Fruit fly (Drosophila melanogaster) Kc167 (cell line): ENCODE data around the gene mRRF1.

Experiments used
- Myc ChIP-seq: fragments of >200 bp; optimal IDR thresholded peaks from 2 replicates; lab custom pipeline; 2017; ENCODE audit warnings: missing external identifiers
- h ChIP-seq: fragments of >200 bp; optimal IDR thresholded peaks from 3 replicates; lab custom pipeline; 2018; ENCODE audit warnings: missing external identifiers
- insv ChIP-seq: fragments of >200 bp; optimal IDR thresholded peaks from 3 replicates; lab custom pipeline; 2018; ENCODE audit warnings: missing external identifiers
- psq ChIP-seq: fragments of >200 bp; optimal IDR thresholded peaks from 2 replicates; lab custom pipeline; 2017; ENCODE audit warnings: missing external identifiers

DNA sequence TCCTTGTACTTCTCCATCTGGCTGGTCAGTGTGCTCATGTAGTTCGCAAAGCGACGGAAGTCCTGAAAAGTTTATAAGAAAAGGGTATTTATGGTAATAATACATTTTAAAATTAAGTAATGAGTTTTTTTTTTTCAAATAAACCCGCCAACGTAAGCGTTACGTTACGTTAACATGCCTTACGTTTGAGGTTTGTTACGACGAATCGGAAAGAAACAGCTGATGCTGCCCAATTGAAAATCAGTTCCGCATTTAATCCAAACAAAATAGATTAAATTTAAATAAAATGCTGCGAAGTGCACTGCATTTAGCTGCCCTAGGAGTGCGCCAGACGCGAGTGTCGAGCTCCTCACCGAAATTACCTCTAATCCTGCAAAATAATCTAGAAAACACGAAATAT is at the start of gene mRRF1:
- no peak for TF ChIP-seq psq
- TF ChIP-seq h (lab: Kevin White, UChicago) = no peak
- TF ChIP-seq Myc (lab: Kevin White, UChicago) = no peak
- no peak for TF ChIP-seq insv (lab: Kevin White, UChicago)
